Worm (Caenorhabditis elegans): Measurements from ENCODE around the gene F40A3.2.

F40A3.2 gene

DNA sequence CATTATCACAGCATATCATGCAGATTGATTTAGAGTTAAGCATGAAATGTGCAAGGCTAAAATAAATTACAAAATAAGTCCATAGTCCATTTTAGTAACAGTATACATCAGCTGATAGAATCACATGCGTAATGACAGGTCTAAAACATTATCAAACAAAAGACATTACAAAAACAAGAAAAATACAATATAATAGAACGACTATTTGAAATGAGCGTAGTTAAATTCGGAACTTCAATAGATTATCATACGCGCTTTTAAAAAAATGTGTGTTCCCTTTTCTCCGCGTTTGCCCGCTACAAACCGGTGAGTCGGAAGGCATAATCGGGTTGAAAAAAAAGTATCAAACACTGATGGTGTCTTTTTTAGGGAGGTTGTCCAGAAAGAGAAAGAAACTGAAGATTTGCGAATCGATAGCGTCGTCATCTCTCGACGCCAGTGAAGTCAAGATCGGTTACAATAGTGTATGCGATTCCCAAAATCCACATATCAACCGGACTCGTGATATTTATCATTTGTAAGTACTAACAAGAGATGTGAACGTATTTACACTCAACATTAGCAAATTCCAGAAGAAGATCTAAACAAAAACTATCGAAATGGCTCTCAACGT is 23.2 kb upstream of the F40A3.2 start, which contains the start of gene C37C3.2 (continued):
- no peak for TF ChIP-seq ets-4 (GFP tag; optimal IDR thresholded peaks at IDR 0.05)
- no peak for TF ChIP-seq tbx-9 (tag; optimal IDR thresholded peaks at IDR 0.05; ENCODE audit: borderline replicate concordance)

DNA sequence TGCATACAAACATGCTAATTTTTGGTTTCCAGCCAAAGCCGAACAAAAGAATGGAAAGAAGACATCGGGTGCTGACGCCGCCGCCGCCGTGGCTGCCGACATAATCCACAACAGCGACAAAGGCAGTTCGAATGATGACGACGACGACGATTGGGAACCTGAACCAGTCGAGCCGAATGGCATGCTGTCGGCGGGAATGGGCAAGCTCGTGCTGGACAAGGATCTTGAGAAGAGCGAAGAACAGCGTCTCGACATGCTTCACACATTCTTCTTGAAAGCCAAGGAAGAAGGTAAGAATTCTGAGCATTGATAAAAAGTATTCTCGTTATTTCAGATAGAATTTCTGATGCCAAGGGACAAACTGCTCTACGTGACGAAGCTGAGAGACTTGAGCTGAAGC is 22.1 kb upstream of the F40A3.2 start:
- no peak for TF ChIP-seq dox-1 (GFP tag; IDR thresholded peaks at IDR 0.05)
- TF ChIP-seq zfh-2 (GFP tag; conservative IDR thresholded peaks at IDR 0.05), result peak; percentile 62

DNA sequence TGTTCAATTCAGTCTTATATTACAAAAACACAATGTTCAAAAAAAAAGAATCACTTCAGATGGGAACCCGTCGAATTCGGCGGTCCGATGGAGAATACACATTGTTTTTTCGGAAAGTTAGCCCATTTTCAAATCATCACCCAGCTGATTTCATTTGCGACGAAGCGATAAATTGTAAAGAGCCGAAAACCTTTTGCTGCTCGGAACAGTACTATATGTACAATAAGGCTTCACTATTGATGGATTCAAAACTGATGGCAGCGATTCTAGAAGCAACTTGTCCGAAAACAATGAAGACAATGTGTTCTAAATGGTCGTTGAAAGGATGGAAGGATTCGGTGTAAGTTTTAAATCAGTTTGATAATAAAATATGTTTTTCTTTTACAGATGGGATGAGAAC is 20.8 kb upstream of the F40A3.2 start, which contains the start of gene C37C3.1:
Gene C37C3.1, plus strand, starts transcription at position 33 of the 400 bp plus-strand sequence.
- TF ChIP-seq atf-7 (tag; optimal IDR thresholded peaks at IDR 0.05), result peak; percentile 4
- peak; percentile 64; the same call in 1 of the 2 replicates for TF ChIP-seq B0336.3 (GFP tag; IDR thresholded peaks at IDR 0.05)
- peak; percentile 15 for TF ChIP-seq B0035.1 (tag; optimal IDR thresholded peaks at IDR 0.05)
- peak; percentile 85 for TF ChIP-seq nfyb-1 (GFP tag; IDR thresholded peaks at IDR 0.05)
- no peak for TF ChIP-seq nhr-80 (tag; optimal IDR thresholded peaks at IDR 0.05)
- TF ChIP-seq madf-6 (GFP tag; IDR thresholded peaks at IDR 0.05), result peak; percentile 45
- no peak for TF ChIP-seq B0019.2 (GFP tag; conservative IDR thresholded peaks at IDR 0.05)
- TF ChIP-seq zim-3 (tag; optimal IDR thresholded peaks at IDR 0.05), result peak; percentile 30
- TF ChIP-seq sptf-2 (GFP tag; optimal IDR thresholded peaks at IDR 0.05), result no peak
- TF ChIP-seq T26A5.8 (tag; optimal IDR thresholded peaks at IDR 0.05), result peak; percentile 11
- TF ChIP-seq Y79H2A.3 (GFP tag; conservative IDR thresholded peaks at IDR 0.05), result no peak
- peak; percentile 70 for TF ChIP-seq hmg-20 (GFP tag; IDR thresholded peaks at IDR 0.05)
- no peak for TF ChIP-seq F57C9.4 (tag; optimal IDR thresholded peaks at IDR 0.05)
- TF ChIP-seq ztf-22 (GFP tag; optimal IDR thresholded peaks at IDR 0.05), result no peak
- TF ChIP-seq lin-35 (GFP tag; optimal IDR thresholded peaks at IDR 0.05), result peak in 1 of 3 experiments; percentile 3
- TF ChIP-seq rpc-1 (optimal IDR thresholded peaks at IDR 0.05), result no peak
- no peak for TF ChIP-seq rpc-1 (tag; optimal IDR thresholded peaks at IDR 0.05)
- TF ChIP-seq him-1 (tag; optimal IDR thresholded peaks at IDR 0.05), result no peak
- peak; percentile 85 for TF ChIP-seq repo-1 (tag; optimal IDR thresholded peaks at IDR 0.05)
- 0 out of 2 replicates have a peak, but pooled peaks have one; percentile 40 for TF ChIP-seq nhr-120 (GFP tag; IDR thresholded peaks at IDR 0.05)
- TF ChIP-seq cebp-2 (GFP tag; IDR thresholded peaks at IDR 0.05), result no peak
- no peak for TF ChIP-seq nfya-2 (GFP tag; IDR thresholded peaks at IDR 0.05)
- TF ChIP-seq cebp-1 (GFP tag; IDR thresholded peaks at IDR 0.05), result 0 out of 2 replicates have a peak, but pooled peaks have one; percentile 13
- peak; percentile 48 for TF ChIP-seq cebp-1 (tag; optimal IDR thresholded peaks at IDR 0.05)
- TF ChIP-seq T07F8.4 (tag; optimal IDR thresholded peaks at IDR 0.05), result no peak
- no peak for TF ChIP-seq pbrm-1 (GFP tag; IDR thresholded peaks at IDR 0.05)
- TF ChIP-seq tlf-1 (GFP tag; optimal IDR thresholded peaks at IDR 0.05), result peak; percentile 57
- no peak for TF ChIP-seq ceh-91 (GFP tag; IDR thresholded peaks at IDR 0.05)
- TF ChIP-seq ceh-100 (GFP tag; IDR thresholded peaks at IDR 0.05), result 0 out of 2 replicates have a peak, but pooled peaks have one; percentile 35
- TF ChIP-seq efl-1 (GFP tag; optimal IDR thresholded peaks at IDR 0.05), result no peak
- 0 out of 2 replicates have a peak, but pooled peaks have one; percentile 19 for TF ChIP-seq D2030.7 (GFP tag; IDR thresholded peaks at IDR 0.05)
- TF ChIP-seq hrde-1 (tag; optimal IDR thresholded peaks at IDR 0.05; ENCODE audit: borderline replicate concordance), result peak; percentile 75
- TF ChIP-seq tbp1 (GFP tag; optimal IDR thresholded peaks at IDR 0.05), result peak; percentile 12
- no peak for TF ChIP-seq K12H6.12 (tag; optimal IDR thresholded peaks at IDR 0.05)
- TF ChIP-seq pha-4 (tag; optimal IDR thresholded peaks at IDR 0.05), result no peak
- peak; percentile 65 for TF ChIP-seq ama-1 (optimal IDR thresholded peaks at IDR 0.05)
- TF ChIP-seq ama-1 (GFP tag; optimal IDR thresholded peaks at IDR 0.05), result peak in 1 of 2 experiments; percentile 50
- TF ChIP-seq lin-54 (GFP tag; optimal IDR thresholded peaks at IDR 0.05), result peak; percentile 9
- no peak for TF ChIP-seq ets-4 (GFP tag; optimal IDR thresholded peaks at IDR 0.05)
- TF ChIP-seq F33H1.4 (GFP tag; IDR thresholded peaks at IDR 0.05), result peak; percentile 33; the same call in 1 of the 2 replicates
- no peak for TF ChIP-seq die-1 (tag; optimal IDR thresholded peaks at IDR 0.05)
- peak; percentile 3 for TF ChIP-seq mes-4 (tag; optimal IDR thresholded peaks at IDR 0.05)
- no peak for TF ChIP-seq Y67H2A.10 (GFP tag; conservative IDR thresholded peaks at IDR 0.05)

All from whole organism, young adult.